Worm (Caenorhabditis elegans) whole organism, L3 larva: Measurements from ENCODE around the gene osm-1.

Experiments used
- ZK546.5 ChIP-seq: sonication (generic microtip); optimal IDR thresholded peaks from 2 replicates; lab custom pipeline; 2017; ENCODE audit warnings: missing biosample characterization, missing genetic modification characterization
- ceh-16 ChIP-seq: sonication (generic microtip); optimal IDR thresholded peaks from 2 replicates; lab custom pipeline; 2017; ENCODE audit warnings: missing biosample characterization, missing genetic modification characterization
- fkh-10 ChIP-seq: sonication (generic microtip); optimal IDR thresholded peaks from 2 replicates; lab custom pipeline; 2017; ENCODE audit warnings: missing biosample characterization, missing genetic modification reagents, missing genetic modification characterization
- fos-1 ChIP-seq: fragments of 150-350 bp; optimal IDR thresholded peaks from 2 replicates; lab custom pipeline; 2014; ENCODE audit warnings: missing biosample characterization, missing genetic modification characterization
- nfya-1 ChIP-seq: sonication (generic microtip); optimal IDR thresholded peaks from 2 replicates; lab custom pipeline; 2017; ENCODE audit warnings: missing genetic modification characterization, mild to moderate bottlenecking, missing compliant biosample characterization, antibody characterized with exemption, moderate library complexity; ENCODE audit not compliant: insufficient read depth
- nhr-11 ChIP-seq: fragments of 150-350 bp; optimal IDR thresholded peaks from 2 replicates; lab custom pipeline; 2014; ENCODE audit warnings: missing biosample characterization, missing genetic modification characterization
- skn-1 ChIP-seq: fragments of 150-350 bp; optimal IDR thresholded peaks from 2 replicates; lab custom pipeline; 2014; ENCODE audit warnings: missing biosample characterization, missing genetic modification characterization

- TF ChIP-seq ceh-16 (tag; lab: Kevin White, UChicago): no peak
- TF ChIP-seq skn-1 (tag; lab: Kevin White, UChicago): no peak
- TF ChIP-seq nfya-1 (tag; lab: Kevin White, UChicago): no peak
- TF ChIP-seq ZK546.5: no peak
- TF ChIP-seq nhr-11: no peak
- TF ChIP-seq fkh-10 (GFP tag; lab: Kevin White, UChicago): peak; percentile 70
- TF ChIP-seq fos-1 (tag; lab: Kevin White, UChicago): no peak
These were observed 24.2 kb downstream of the osm-1 start for ce11 chrX:16564515-16565285.
